Fruit fly (Drosophila melanogaster): ENCODE data around the gene CG33098.

DNA sequence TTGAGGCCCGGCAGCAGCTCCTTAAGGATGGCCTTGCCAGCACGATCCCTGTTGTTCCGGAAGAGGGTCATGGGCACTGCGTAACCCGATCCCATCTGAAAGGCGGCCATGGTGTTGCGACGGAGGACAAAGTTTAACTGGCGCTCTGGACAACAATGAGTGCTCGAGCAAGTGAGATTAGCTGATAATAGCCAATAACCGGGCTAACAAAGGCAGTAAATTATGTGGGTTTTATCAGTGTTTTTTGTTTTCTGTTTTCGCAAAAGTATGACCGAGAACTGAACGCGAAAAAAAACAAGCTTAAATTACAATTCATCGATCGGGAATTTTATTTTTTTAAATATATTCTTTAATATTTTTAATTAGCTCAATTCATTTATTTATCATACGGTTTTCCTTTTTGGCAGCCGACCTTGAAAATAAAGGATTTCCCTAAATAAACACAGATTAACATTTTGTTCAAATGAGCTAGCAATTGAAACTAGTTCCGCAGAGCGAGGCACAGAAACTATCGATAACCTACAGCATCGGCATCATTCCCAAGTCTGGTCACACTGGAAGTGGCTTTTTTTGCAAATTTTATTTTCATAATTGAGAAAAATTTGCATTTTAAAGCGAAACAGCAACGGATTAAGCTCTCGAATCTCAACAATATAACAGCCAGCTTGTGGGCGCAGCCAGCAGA, 26.4 kb downstream of the CG33098 start, which contains the start of the genes Dip-C and pps:
- TF ChIP-seq Myc (optimal IDR thresholded peaks at IDR 0.05) (no peak), psq (optimal IDR thresholded peaks at IDR 0.05) (no peak), Sin3A (optimal IDR thresholded peaks at IDR 0.05) (no peak), ttk (optimal IDR thresholded peaks at IDR 0.05) (no peak), h (optimal IDR thresholded peaks at IDR 0.05) (no peak)
